Worm (Caenorhabditis elegans) whole organism, L4 larva: Measurements from ENCODE around the gene R12B2.3.
A peak's percentile ranks its signal among the peaks of the same experiment; 100 is the strongest.

Experiments
- F37D6.2 ChIP-seq: sonication (generic microtip); optimal IDR thresholded peaks from 2 replicates; lab custom pipeline; 2016; ENCODE audit warnings: mild to moderate bottlenecking, missing genetic modification characterization, missing compliant biosample characterization
- F44E2.7 ChIP-seq: fragments of 200-800 bp; sonication (Bioruptor generic); IDR thresholded peaks from 2 replicates; pipeline ENCODE4 v2.1.2; 2022; ENCODE audit warnings: missing genetic modification characterization, missing compliant biosample characterization
- F49E8.2 ChIP-seq: sonication (generic microtip); optimal IDR thresholded peaks from 2 replicates; lab custom pipeline; 2016; ENCODE audit warnings: missing compliant biosample characterization, mild to moderate bottlenecking, missing genetic modification characterization, borderline replicate concordance
- T26A8.4 ChIP-seq: fragments of 200-800 bp; sonication (Bioruptor generic); IDR thresholded peaks from 2 replicates; pipeline ENCODE4 v1.3.6; 2022; ENCODE audit warnings: missing genetic modification characterization, missing compliant biosample characterization
- Y105C5A.15 ChIP-seq: fragments of 200-800 bp; sonication (Bioruptor generic); IDR thresholded peaks from 2 replicates; pipeline ENCODE4 v1.3.6; 2022; ENCODE audit warnings: missing genetic modification characterization, missing compliant biosample characterization
- Y48G9A.11 ChIP-seq: fragments of 200-800 bp; sonication (Bioruptor generic); IDR thresholded peaks from 2 replicates; pipeline ENCODE4 v1.3.6; 2022; ENCODE audit warnings: missing genetic modification reagents, missing genetic modification characterization, missing compliant biosample characterization
- ZK337.2 ChIP-seq: fragments of 200-800 bp; sonication (Bioruptor generic); IDR thresholded peaks from 2 replicates; pipeline ENCODE4 v1.3.6; 2022; ENCODE audit warnings: missing genetic modification reagents, missing genetic modification characterization, missing compliant biosample characterization
- ZK546.5 ChIP-seq, 2 experiments: sonication (generic microtip); optimal IDR thresholded peaks; 2 replicates each; lab custom pipeline; 2017; ENCODE audit warnings: missing biosample characterization in 2 of 2, missing genetic modification characterization in 2 of 2
- aha-1 ChIP-seq: fragments of 150-350 bp; peaks from one replicate; lab custom pipeline; 2014; ENCODE audit warnings: missing biosample characterization, missing genetic modification characterization
- aly-2 ChIP-seq: sonication (generic microtip); optimal IDR thresholded peaks from 2 replicates; lab custom pipeline; 2018; ENCODE audit warnings: missing biosample characterization, missing genetic modification characterization
- arid-1 ChIP-seq: fragments of 200-800 bp; sonication (Bioruptor generic); conservative IDR thresholded peaks from 2 replicates; pipeline ENCODE4 v1.3.6; 2022; ENCODE audit warnings: missing genetic modification reagents, missing genetic modification characterization, missing compliant biosample characterization
- ceh-62 ChIP-seq: sonication (generic microtip); optimal IDR thresholded peaks from 2 replicates; lab custom pipeline; 2017; ENCODE audit warnings: missing biosample characterization, missing genetic modification characterization
- cey-2 ChIP-seq: sonication (generic microtip); optimal IDR thresholded peaks from 3 replicates; lab custom pipeline; 2017; ENCODE audit warnings: missing genetic modification characterization, mild to moderate bottlenecking, missing compliant biosample characterization, antibody characterized with exemption, borderline replicate concordance; ENCODE audit not compliant: insufficient read depth
- daf-19 ChIP-seq: fragments of 200-800 bp; sonication (Bioruptor generic); conservative IDR thresholded peaks from 2 replicates; pipeline ENCODE4 v1.3.6; 2022; ENCODE audit warnings: missing genetic modification characterization, missing compliant biosample characterization
- dmd-6 ChIP-seq: fragments of 200-800 bp; sonication (Bioruptor generic); IDR thresholded peaks from 2 replicates; pipeline ENCODE4 v1.3.6; 2022; ENCODE audit warnings: missing genetic modification reagents, missing genetic modification characterization, missing compliant biosample characterization
- dmd-8 ChIP-seq: fragments of 200-800 bp; sonication (Bioruptor generic); IDR thresholded peaks from 2 replicates; pipeline ENCODE4 v1.3.6; 2022; ENCODE audit warnings: missing genetic modification characterization, missing compliant biosample characterization
- egl-43 ChIP-seq: fragments of 200-800 bp; sonication (Bioruptor generic); IDR thresholded peaks from 2 replicates; pipeline ENCODE4 v1.3.6; 2022; ENCODE audit warnings: missing genetic modification reagents, missing genetic modification characterization, missing compliant biosample characterization
- fkh-10 ChIP-seq: fragments of 150-350 bp; optimal IDR thresholded peaks from 2 replicates; lab custom pipeline; 2014; ENCODE audit warnings: missing biosample characterization, missing genetic modification reagents, missing genetic modification characterization
- fos-1 ChIP-seq: fragments of 150-350 bp; optimal IDR thresholded peaks from 2 replicates; lab custom pipeline; 2014; ENCODE audit warnings: missing biosample characterization, missing genetic modification characterization
- gei-8 ChIP-seq: fragments of 200-800 bp; sonication (Bioruptor generic); optimal IDR thresholded peaks from 2 replicates; lab custom pipeline; 2018; ENCODE audit warnings: mild to moderate bottlenecking, missing genetic modification characterization, missing compliant biosample characterization
- hif-1 ChIP-seq, 2 experiments: sonication (generic microtip); optimal IDR thresholded peaks; 2 replicates each; lab custom pipeline; 2016 to 2017; ENCODE audit warnings: missing compliant biosample characterization in 2 of 2, missing genetic modification characterization in 2 of 2, missing genetic modification reagents in 2 of 2, missing genotype in 2 of 2, mild to moderate bottlenecking in 1 of 2
- hlh-11 ChIP-seq: fragments of 200-800 bp; sonication (Bioruptor generic); optimal IDR thresholded peaks from 2 replicates; lab custom pipeline; 2018; ENCODE audit warnings: mild to moderate bottlenecking, missing genetic modification characterization, missing compliant biosample characterization
- hmg-1.1 ChIP-seq: fragments of 200-800 bp; sonication (Bioruptor generic); IDR thresholded peaks from 2 replicates; pipeline ENCODE4 v1.3.6; 2022; ENCODE audit warnings: missing genetic modification reagents, missing genetic modification characterization, missing compliant biosample characterization
- lim-7 ChIP-seq: fragments of 200-800 bp; sonication (Bioruptor generic); IDR thresholded peaks from 2 replicates; pipeline ENCODE4 v1.3.6; 2022; ENCODE audit warnings: missing genetic modification characterization, missing compliant biosample characterization
- lin-15B ChIP-seq: fragments of 150-350 bp; sonication (generic microtip); optimal IDR thresholded peaks from 3 replicates; lab custom pipeline; 2014; ENCODE audit warnings: missing biosample characterization, missing genetic modification characterization
- lin-38 ChIP-seq: fragments of 200-800 bp; sonication (Bioruptor generic); IDR thresholded peaks from 2 replicates; pipeline ENCODE4 v1.3.6; 2022; ENCODE audit warnings: missing genetic modification reagents, missing genetic modification characterization, missing compliant biosample characterization
- lir-3 ChIP-seq: sonication (generic microtip); optimal IDR thresholded peaks from 2 replicates; lab custom pipeline; 2016; ENCODE audit warnings: mild to moderate bottlenecking, missing genetic modification characterization, missing compliant biosample characterization
- lsy-2 ChIP-seq, 2 experiments: fragments of 150-350 bp in 1 of 2; sonication (generic microtip) in 1 of 2; optimal IDR thresholded peaks; 2 replicates each; lab custom pipeline; 2014 to 2017; ENCODE audit warnings: missing biosample characterization in 2 of 2, missing genetic modification characterization in 2 of 2
- madf-5 ChIP-seq, 2 experiments: fragments of 200-800 bp; sonication (Bioruptor generic); IDR thresholded peaks; 2 replicates each; pipeline ENCODE4 v1.3.6; 2022; ENCODE audit warnings: missing compliant biosample characterization in 2 of 2, missing genetic modification characterization in 2 of 2
- mdl-1 ChIP-seq, 2 experiments: fragments of 150-350 bp in 1 of 2; sonication (generic microtip) in 1 of 2; optimal IDR thresholded peaks; 2 replicates each; lab custom pipeline; 2014 to 2017; ENCODE audit warnings: missing biosample characterization in 2 of 2, missing genetic modification characterization in 2 of 2
- mdt-29 ChIP-seq: fragments of 200-800 bp; sonication (Bioruptor generic); IDR thresholded peaks from 2 replicates; pipeline ENCODE4 v1.3.6; 2022; ENCODE audit warnings: missing genetic modification reagents, missing genetic modification characterization, missing compliant biosample characterization
- mep-1 ChIP-seq: fragments of 150-350 bp; sonication (generic microtip); optimal IDR thresholded peaks from 3 replicates; lab custom pipeline; 2014; ENCODE audit warnings: missing biosample characterization, missing genetic modification characterization
- mxl-2 ChIP-seq: fragments of 200-800 bp; sonication (Bioruptor generic); conservative IDR thresholded peaks from 2 replicates; pipeline ENCODE4 v1.3.6; 2022; ENCODE audit warnings: missing genetic modification reagents, missing genetic modification characterization, missing compliant biosample characterization
- nhr-237 ChIP-seq: sonication (generic microtip); optimal IDR thresholded peaks from 2 replicates; lab custom pipeline; 2017; ENCODE audit warnings: missing biosample characterization, missing genetic modification characterization
- nhr-41 ChIP-seq: fragments of 200-800 bp; sonication (Bioruptor generic); IDR thresholded peaks from 2 replicates; pipeline ENCODE4 v1.3.6; 2022; ENCODE audit warnings: missing genetic modification reagents, missing genetic modification characterization, missing compliant biosample characterization
- nhr-42 ChIP-seq: fragments of 200-800 bp; sonication (Bioruptor generic); IDR thresholded peaks from 2 replicates; pipeline ENCODE4 v1.3.6; 2022; ENCODE audit warnings: missing genetic modification characterization, missing compliant biosample characterization
- nhr-77 ChIP-seq: fragments of 150-350 bp; optimal IDR thresholded peaks from 2 replicates; lab custom pipeline; 2014; ENCODE audit warnings: missing biosample characterization, missing genetic modification characterization
- rbr-2 ChIP-seq: sonication (generic microtip); optimal IDR thresholded peaks from 2 replicates; lab custom pipeline; 2016; ENCODE audit warnings: missing genotype, missing genetic modification characterization, missing compliant biosample characterization
- saeg-2 ChIP-seq: fragments of 200-800 bp; sonication (Bioruptor generic); IDR thresholded peaks from 2 replicates; pipeline ENCODE4 v1.3.6; 2022; ENCODE audit warnings: missing genetic modification reagents, missing genetic modification characterization, missing compliant biosample characterization
- set-16 ChIP-seq: fragments of 200-800 bp; sonication (Bioruptor generic); IDR thresholded peaks from 2 replicates; pipeline ENCODE4 v1.3.6; 2022; ENCODE audit warnings: missing genetic modification reagents, missing genetic modification characterization, missing compliant biosample characterization
- skn-1 ChIP-seq: fragments of 150-350 bp; optimal IDR thresholded peaks from 2 replicates; lab custom pipeline; 2014; ENCODE audit warnings: missing biosample characterization, missing genetic modification characterization
- snpc-4 ChIP-seq: fragments of 150-350 bp; optimal IDR thresholded peaks from 2 replicates; lab custom pipeline; 2014; ENCODE audit warnings: missing biosample characterization, missing genetic modification characterization
- tra-1 ChIP-seq: fragments of 200-800 bp; sonication (Bioruptor generic); IDR thresholded peaks from 2 replicates; pipeline ENCODE4 v1.3.6; 2022; ENCODE audit warnings: missing genetic modification reagents, missing genetic modification characterization, missing compliant biosample characterization
- unc-62 ChIP-seq, 3 experiments: fragments of 150-350 bp in 1 of 3; sonication (generic microtip); optimal IDR thresholded peaks in 2 of 3; peaks in 1 of 3; 1 replicate in 1 of 3; 2 replicates in 2 of 3; lab custom pipeline; 2014 to 2017; ENCODE audit warnings: missing biosample characterization in 3 of 3, missing genetic modification characterization in 3 of 3, missing genetic modification reagents in 3 of 3, missing genotype in 1 of 3
- vab-7 ChIP-seq: fragments of 200-800 bp; sonication (Bioruptor generic); IDR thresholded peaks from 2 replicates; pipeline ENCODE4 v1.3.6; 2022; ENCODE audit warnings: missing genetic modification reagents, missing genetic modification characterization, missing compliant biosample characterization
- zip-11 ChIP-seq: fragments of 200-800 bp; sonication (Bioruptor generic); IDR thresholded peaks from 2 replicates; pipeline ENCODE4 v1.3.6; 2022; ENCODE audit warnings: missing genetic modification characterization, missing compliant biosample characterization
- zip-2 ChIP-seq: fragments of 150-350 bp; optimal IDR thresholded peaks from 2 replicates; lab custom pipeline; 2014; ENCODE audit warnings: missing biosample characterization, missing genetic modification characterization
- ztf-11 ChIP-seq: fragments of 150-350 bp; optimal IDR thresholded peaks from 2 replicates; lab custom pipeline; 2014; ENCODE audit warnings: missing biosample characterization, missing genetic modification characterization

The R12B2.3 gene

ce11 chrIII:5828065-5828464 lies 22.7 kb downstream of the R12B2.3 start:
- 0 out of 2 replicates have a peak, but pooled peaks have one; percentile 19 for TF ChIP-seq mdt-29
- TF ChIP-seq hmg-1.1 (GFP tag; lab: Robert Waterston, UW): 0 out of 2 replicates have a peak, but pooled peaks have one; percentile 30
- TF ChIP-seq egl-43 (GFP tag; lab: Robert Waterston, UW): 0 out of 2 replicates have a peak, but pooled peaks have one; percentile 44
- TF ChIP-seq Y48G9A.11 (GFP tag; lab: Robert Waterston, UW): 0 out of 2 replicates have a peak, but pooled peaks have one; percentile 31
- no peak for TF ChIP-seq nhr-237
- TF ChIP-seq T26A8.4 (GFP tag; lab: Robert Waterston, UW): peak; percentile 31; the same call in 1 of the 2 replicates
- 0 out of 2 replicates have a peak, but pooled peaks have one; percentile 11 for TF ChIP-seq tra-1 (GFP tag; lab: Robert Waterston, UW)
- TF ChIP-seq lim-7 (GFP tag; lab: Robert Waterston, UW): peak; percentile 56; the same call in 1 of the 2 replicates
- TF ChIP-seq fkh-10 (GFP tag; lab: Kevin White, UChicago): no peak
- 0 out of 4 replicates have a peak, but pooled peaks of 1 of the 2 experiments have one; percentile 56 for TF ChIP-seq madf-5 (GFP tag; IDR thresholded peaks at IDR 0.05; lab: Robert Waterston, UW)
- TF ChIP-seq hlh-11 (tag; lab: Kevin White, UChicago): peak; percentile 5
- 0 out of 2 replicates have a peak, but pooled peaks have one; percentile 6 for TF ChIP-seq lin-38 (GFP tag; lab: Robert Waterston, UW)
- no peak for TF ChIP-seq skn-1 (tag; lab: Kevin White, UChicago)

DNA sequence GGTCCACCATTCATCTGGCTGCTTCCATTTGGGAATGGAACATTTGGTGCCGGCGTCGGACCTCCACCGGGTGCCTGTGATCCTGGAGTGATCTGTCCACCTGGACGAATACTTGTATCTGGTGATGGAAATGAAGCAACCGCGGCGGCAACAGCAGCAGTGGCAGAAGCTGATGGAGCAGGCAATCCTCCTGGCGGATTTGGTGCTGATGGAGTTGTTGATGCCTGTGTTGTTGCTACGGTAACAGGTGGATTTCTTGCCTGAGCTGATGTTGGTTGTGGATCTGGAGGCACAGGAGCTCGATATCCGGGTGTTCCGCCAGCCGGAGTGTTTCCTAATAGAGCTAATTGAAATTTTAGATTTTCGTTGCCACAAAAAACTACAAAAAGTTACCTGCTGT lies 27.1 kb downstream of the R12B2.3 start:
- 0 out of 2 replicates have a peak, but pooled peaks have one; percentile 30 for TF ChIP-seq zip-11 (GFP tag; lab: Robert Waterston, UW)
- no peak for TF ChIP-seq aly-2
- no peak for TF ChIP-seq F44E2.7 (GFP tag; lab: Robert Waterston, UW)
- no peak for TF ChIP-seq nhr-42 (GFP tag; lab: Robert Waterston, UW)
- no peak for TF ChIP-seq fos-1 (tag; lab: Kevin White, UChicago)
- no peak for TF ChIP-seq Y48G9A.11 (GFP tag; lab: Robert Waterston, UW)
- TF ChIP-seq mdl-1 (tag; optimal IDR thresholded peaks at IDR 0.05; lab: Kevin White, UChicago): no peak
- TF ChIP-seq hif-1 (tag; optimal IDR thresholded peaks at IDR 0.05; lab: Kevin White, UChicago): no peak
- TF ChIP-seq dmd-6 (GFP tag; lab: Robert Waterston, UW): no peak
- TF ChIP-seq aha-1 (tag; lab: Kevin White, UChicago): peak; percentile 85
- no peak for TF ChIP-seq ceh-62 (tag; lab: Kevin White, UChicago)
- TF ChIP-seq ztf-11: no peak
- no peak for TF ChIP-seq gei-8 (GFP tag; lab: Kevin White, UChicago)
- no peak for TF ChIP-seq ZK546.5 (tag; optimal IDR thresholded peaks at IDR 0.05; lab: Kevin White, UChicago)
- no peak for TF ChIP-seq lin-15B
- no peak for TF ChIP-seq F37D6.2 (tag; lab: Kevin White, UChicago)
- no peak for TF ChIP-seq snpc-4 (tag; lab: Kevin White, UChicago)
- TF ChIP-seq saeg-2 (GFP tag; lab: Robert Waterston, UW): no peak
- peak; percentile 52; the same call in 1 of the 2 replicates for TF ChIP-seq egl-43 (GFP tag; lab: Robert Waterston, UW)
- peak; percentile 71 for TF ChIP-seq set-16 (GFP tag; lab: Robert Waterston, UW)
- no peak for TF ChIP-seq rbr-2 (tag; lab: Kevin White, UChicago)
- no peak for TF ChIP-seq ZK337.2 (GFP tag; lab: Robert Waterston, UW)
- no peak for TF ChIP-seq zip-2 (tag; lab: Kevin White, UChicago)
- no peak for TF ChIP-seq vab-7
- no peak for TF ChIP-seq lir-3
- TF ChIP-seq mep-1 (tag; lab: Kevin White, UChicago): no peak
- TF ChIP-seq Y105C5A.15 (GFP tag; lab: Robert Waterston, UW): no peak
- TF ChIP-seq nhr-41 (GFP tag; lab: Robert Waterston, UW): no peak
- TF ChIP-seq cey-2: no peak
- 0 out of 2 replicates have a peak, but pooled peaks have one; percentile 21 for TF ChIP-seq dmd-8
- TF ChIP-seq daf-19: no peak
- no peak for TF ChIP-seq arid-1
- peak in 1 of 2 experiments; percentile 79 for TF ChIP-seq unc-62 (GFP tag; optimal IDR thresholded peaks at IDR 0.05 in 1 of 2; lab: Kevin White, UChicago)
- TF ChIP-seq unc-62 (tag; optimal IDR thresholded peaks at IDR 0.05; lab: Kevin White, UChicago): no peak
- TF ChIP-seq lsy-2 (tag; optimal IDR thresholded peaks at IDR 0.05; lab: Kevin White, UChicago): no peak
- TF ChIP-seq nhr-77 (tag; lab: Kevin White, UChicago): no peak
- no peak for TF ChIP-seq mxl-2 (GFP tag; lab: Robert Waterston, UW)
- no peak for TF ChIP-seq skn-1 (tag; lab: Kevin White, UChicago)
- no peak for TF ChIP-seq tra-1 (GFP tag; lab: Robert Waterston, UW)
- no peak for TF ChIP-seq F49E8.2 (tag; lab: Kevin White, UChicago)
